Worm (Caenorhabditis elegans) whole organism, L4 larva: ENCODE results near the gene F35A5.2.

ENCODE experiments used
- D1046.2 ChIP-seq: fragments of 200-800 bp; sonication (Bioruptor generic); IDR thresholded peaks from 2 replicates; pipeline ENCODE4 v1.3.6; 2022; ENCODE audit warnings: missing genetic modification characterization, missing compliant biosample characterization
- F37D6.2 ChIP-seq: sonication (generic microtip); optimal IDR thresholded peaks from 2 replicates; lab custom pipeline; 2016; ENCODE audit warnings: mild to moderate bottlenecking, missing genetic modification characterization, missing compliant biosample characterization
- T20F7.1 ChIP-seq: fragments of 200-800 bp; sonication (Bioruptor generic); optimal IDR thresholded peaks from 2 replicates; lab custom pipeline; 2018; ENCODE audit warnings: mild to moderate bottlenecking, missing genetic modification characterization, missing compliant biosample characterization
- ZK337.2 ChIP-seq: fragments of 200-800 bp; sonication (Bioruptor generic); IDR thresholded peaks from 2 replicates; pipeline ENCODE4 v1.3.6; 2022; ENCODE audit warnings: missing genetic modification reagents, missing genetic modification characterization, missing compliant biosample characterization
- aha-1 ChIP-seq: fragments of 150-350 bp; peaks from one replicate; lab custom pipeline; 2014; ENCODE audit warnings: missing biosample characterization, missing genetic modification characterization
- ama-1 ChIP-seq: fragments of 150-350 bp; optimal IDR thresholded peaks from 2 replicates; lab custom pipeline; 2014; ENCODE audit warnings: inconsistent platforms, mixed read lengths
- arid-1 ChIP-seq: fragments of 200-800 bp; sonication (Bioruptor generic); conservative IDR thresholded peaks from 2 replicates; pipeline ENCODE4 v1.3.6; 2022; ENCODE audit warnings: missing genetic modification reagents, missing genetic modification characterization, missing compliant biosample characterization
- ceh-20 ChIP-seq: fragments of 200-800 bp; sonication (Bioruptor generic); IDR thresholded peaks from 2 replicates; pipeline ENCODE4 v1.3.6; 2022; ENCODE audit warnings: missing genetic modification reagents, missing genetic modification characterization, missing compliant biosample characterization
- ceh-28 ChIP-seq: fragments of 150-350 bp; optimal IDR thresholded peaks from 2 replicates; lab custom pipeline; 2014; ENCODE audit warnings: missing biosample characterization, missing genetic modification reagents, missing genetic modification characterization
- ceh-32 ChIP-seq: sonication (generic microtip); optimal IDR thresholded peaks from 2 replicates; lab custom pipeline; 2016; ENCODE audit warnings: mild to moderate bottlenecking, missing genetic modification characterization, missing compliant biosample characterization; ENCODE audit not compliant: poor library complexity
- ceh-62 ChIP-seq: sonication (generic microtip); optimal IDR thresholded peaks from 2 replicates; lab custom pipeline; 2017; ENCODE audit warnings: missing biosample characterization, missing genetic modification characterization
- ces-1 ChIP-seq: fragments of 150-350 bp; sonication (generic microtip); optimal IDR thresholded peaks from 4 replicates; lab custom pipeline; 2014; ENCODE audit warnings: missing biosample characterization, missing genetic modification reagents, missing genetic modification characterization
- ctbp-1 ChIP-seq: fragments of 200-800 bp; sonication (Bioruptor generic); IDR thresholded peaks from 2 replicates; pipeline ENCODE4 v1.3.6; 2022; ENCODE audit warnings: missing genetic modification reagents, missing genetic modification characterization, missing compliant biosample characterization
- daf-16 ChIP-seq, 3 experiments: sonication (generic microtip); optimal IDR thresholded peaks; 2 replicates each; lab custom pipeline; 2016 to 2017; ENCODE audit warnings: missing genetic modification characterization in 3 of 3, missing genetic modification reagents in 3 of 3, mild to moderate bottlenecking in 2 of 3, missing compliant biosample characterization in 2 of 3, missing biosample characterization in 1 of 3, moderate library complexity in 1 of 3
- dmd-6 ChIP-seq: fragments of 200-800 bp; sonication (Bioruptor generic); IDR thresholded peaks from 2 replicates; pipeline ENCODE4 v1.3.6; 2022; ENCODE audit warnings: missing genetic modification reagents, missing genetic modification characterization, missing compliant biosample characterization
- dve-1 ChIP-seq: sonication (generic microtip); optimal IDR thresholded peaks from 2 replicates; lab custom pipeline; 2017; ENCODE audit warnings: antibody characterized with exemption, mild to moderate bottlenecking, missing genetic modification characterization, missing compliant biosample characterization; ENCODE audit not compliant: insufficient read depth
- fkh-10 ChIP-seq: fragments of 150-350 bp; optimal IDR thresholded peaks from 2 replicates; lab custom pipeline; 2014; ENCODE audit warnings: missing biosample characterization, missing genetic modification reagents, missing genetic modification characterization
- hif-1 ChIP-seq, 2 experiments: sonication (generic microtip); optimal IDR thresholded peaks; 2 replicates each; lab custom pipeline; 2016 to 2017; ENCODE audit warnings: missing compliant biosample characterization in 2 of 2, missing genetic modification characterization in 2 of 2, missing genetic modification reagents in 2 of 2, missing genotype in 2 of 2, mild to moderate bottlenecking in 1 of 2
- hlh-11 ChIP-seq: fragments of 200-800 bp; sonication (Bioruptor generic); optimal IDR thresholded peaks from 2 replicates; lab custom pipeline; 2018; ENCODE audit warnings: mild to moderate bottlenecking, missing genetic modification characterization, missing compliant biosample characterization
- hlh-30 ChIP-seq: sonication (generic microtip); optimal IDR thresholded peaks from 2 replicates; lab custom pipeline; 2017; ENCODE audit warnings: antibody characterized with exemption, mild to moderate bottlenecking, missing genetic modification characterization, missing compliant biosample characterization; ENCODE audit not compliant: insufficient read depth
- hmg-1.1 ChIP-seq: fragments of 200-800 bp; sonication (Bioruptor generic); IDR thresholded peaks from 2 replicates; pipeline ENCODE4 v1.3.6; 2022; ENCODE audit warnings: missing genetic modification reagents, missing genetic modification characterization, missing compliant biosample characterization
- lin-1 ChIP-seq: fragments of 200-800 bp; sonication (Bioruptor generic); IDR thresholded peaks from 2 replicates; pipeline ENCODE4 v1.3.6; 2022; ENCODE audit warnings: missing genetic modification reagents, missing genetic modification characterization, missing compliant biosample characterization
- lin-13 ChIP-seq: fragments of 150-350 bp; optimal IDR thresholded peaks from 2 replicates; lab custom pipeline; 2014; ENCODE audit warnings: missing biosample characterization, missing genetic modification reagents, missing genetic modification characterization
- lsy-2 ChIP-seq, 2 experiments: fragments of 150-350 bp in 1 of 2; sonication (generic microtip) in 1 of 2; optimal IDR thresholded peaks; 2 replicates each; lab custom pipeline; 2014 to 2017; ENCODE audit warnings: missing biosample characterization in 2 of 2, missing genetic modification characterization in 2 of 2
- mep-1 ChIP-seq: fragments of 150-350 bp; sonication (generic microtip); optimal IDR thresholded peaks from 3 replicates; lab custom pipeline; 2014; ENCODE audit warnings: missing biosample characterization, missing genetic modification characterization
- mxl-3 ChIP-seq: fragments of 200-800 bp; sonication (Bioruptor generic); optimal IDR thresholded peaks from 2 replicates; lab custom pipeline; 2018; ENCODE audit warnings: mild to moderate bottlenecking, missing genetic modification characterization, missing compliant biosample characterization
- nhr-102 ChIP-seq: sonication (generic microtip); optimal IDR thresholded peaks from 2 replicates; lab custom pipeline; 2016; ENCODE audit warnings: mild to moderate bottlenecking, missing genetic modification characterization, moderate library complexity, missing compliant biosample characterization
- nhr-11 ChIP-seq: fragments of 150-350 bp; optimal IDR thresholded peaks from 2 replicates; lab custom pipeline; 2014; ENCODE audit warnings: missing biosample characterization, missing genetic modification characterization
- nhr-28 ChIP-seq: fragments of 150-350 bp; optimal IDR thresholded peaks from 2 replicates; lab custom pipeline; 2014; ENCODE audit warnings: missing biosample characterization, missing genetic modification characterization
- nhr-77 ChIP-seq: fragments of 150-350 bp; optimal IDR thresholded peaks from 2 replicates; lab custom pipeline; 2014; ENCODE audit warnings: missing biosample characterization, missing genetic modification characterization
- pha-4 ChIP-seq, 2 experiments: fragments of 150-350 bp in 1 of 2; fragments of 200-800 bp in 1 of 2; sonication (Bioruptor generic) in 1 of 2; IDR thresholded peaks in 1 of 2; optimal IDR thresholded peaks in 1 of 2; 2 replicates each; pipeline versions ENCODE4 v1.3.6 to Lab custom; 2014 to 2022; ENCODE audit warnings: missing genetic modification characterization in 2 of 2, missing genetic modification reagents in 2 of 2, missing biosample characterization in 1 of 2, missing compliant biosample characterization in 1 of 2
- php-3 ChIP-seq: fragments of 200-800 bp; sonication (Bioruptor generic); IDR thresholded peaks from 2 replicates; pipeline ENCODE4 v1.3.6; 2022; ENCODE audit warnings: missing genetic modification reagents, missing genetic modification characterization, missing compliant biosample characterization
- pqm-1 ChIP-seq: sonication (generic microtip); optimal IDR thresholded peaks from 2 replicates; lab custom pipeline; 2017; ENCODE audit warnings: missing biosample characterization, missing genetic modification characterization
- rbr-2 ChIP-seq: sonication (generic microtip); optimal IDR thresholded peaks from 2 replicates; lab custom pipeline; 2016; ENCODE audit warnings: missing genotype, missing genetic modification characterization, missing compliant biosample characterization
- tra-1 ChIP-seq: fragments of 200-800 bp; sonication (Bioruptor generic); IDR thresholded peaks from 2 replicates; pipeline ENCODE4 v1.3.6; 2022; ENCODE audit warnings: missing genetic modification reagents, missing genetic modification characterization, missing compliant biosample characterization
- unc-130 ChIP-seq: sonication (generic microtip); optimal IDR thresholded peaks from 2 replicates; lab custom pipeline; 2016; ENCODE audit warnings: missing genetic modification reagents, missing genetic modification characterization, missing compliant biosample characterization
- unc-62 ChIP-seq, 3 experiments: fragments of 150-350 bp in 1 of 3; sonication (generic microtip); optimal IDR thresholded peaks in 2 of 3; peaks in 1 of 3; 1 replicate in 1 of 3; 2 replicates in 2 of 3; lab custom pipeline; 2014 to 2017; ENCODE audit warnings: missing biosample characterization in 3 of 3, missing genetic modification characterization in 3 of 3, missing genetic modification reagents in 3 of 3, missing genotype in 1 of 3
- ztf-7 ChIP-seq: fragments of 150-350 bp; optimal IDR thresholded peaks from 2 replicates; lab custom pipeline; 2014; ENCODE audit warnings: missing biosample characterization, missing genetic modification characterization

Gene F35A5.2

DNA sequence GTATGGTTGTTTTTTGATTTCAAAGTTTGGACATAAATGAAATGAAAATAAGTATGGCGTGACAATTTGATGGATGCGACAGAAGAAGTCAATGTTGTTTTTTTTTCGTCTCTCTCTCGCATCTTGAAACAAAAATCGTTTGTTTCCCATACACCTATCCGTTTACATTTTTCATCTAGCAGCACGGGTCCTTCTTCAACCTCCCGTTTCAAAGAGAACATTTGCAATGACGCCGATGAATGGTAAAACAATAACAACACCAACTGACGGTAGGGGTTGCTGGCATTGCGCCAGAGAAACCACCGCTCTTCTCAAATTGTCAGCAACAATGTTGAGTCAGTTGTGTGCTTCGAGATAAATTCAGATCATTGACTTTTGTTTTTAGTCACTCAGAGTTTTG lies 34.2 kb downstream of the F35A5.2 start:
- TF ChIP-seq T20F7.1 (peak; percentile 8), ces-1 (no peak), unc-62 (GFP tag; optimal IDR thresholded peaks at IDR 0.05 in 1 of 2; lab: Kevin White, UChicago) (peak in 1 of 2 experiments; percentile 100), unc-62 (tag; optimal IDR thresholded peaks at IDR 0.05; lab: Kevin White, UChicago) (no peak), aha-1 (tag; lab: Kevin White, UChicago) (peak; percentile 45), F37D6.2 (tag; lab: Kevin White, UChicago) (no peak), pha-4 (GFP tag; IDR thresholded peaks at IDR 0.05; lab: Robert Waterston, UW) (no peak), pha-4 (tag; optimal IDR thresholded peaks at IDR 0.05; lab: Kevin White, UChicago) (no peak), D1046.2 (GFP tag; lab: Robert Waterston, UW) (no peak), rbr-2 (tag; lab: Kevin White, UChicago) (no peak), hlh-11 (tag; lab: Kevin White, UChicago) (peak; percentile 73), nhr-11 (tag; lab: Kevin White, UChicago) (peak; percentile 91), ctbp-1 (0 out of 2 replicates have a peak, but pooled peaks have one; percentile 15), lin-1 (GFP tag; lab: Robert Waterston, UW) (peak; percentile 34; the same call in 1 of the 2 replicates), ceh-20 (GFP tag; lab: Robert Waterston, UW) (0 out of 2 replicates have a peak, but pooled peaks have one; percentile 25), ama-1 (lab: Kevin White, UChicago) (no peak), ceh-62 (no peak), lsy-2 (tag; optimal IDR thresholded peaks at IDR 0.05; lab: Kevin White, UChicago) (peak in 1 of 2 experiments; percentile 36), tra-1 (no peak), mxl-3 (peak; percentile 14), ZK337.2 (GFP tag; lab: Robert Waterston, UW) (no peak), arid-1 (GFP tag; lab: Robert Waterston, UW) (no peak), nhr-28 (peak; percentile 29), unc-130 (no peak), hmg-1.1 (GFP tag; lab: Robert Waterston, UW) (peak; percentile 21; the same call in 1 of the 2 replicates), nhr-102 (tag; lab: Kevin White, UChicago) (no peak), hlh-30 (tag; lab: Kevin White, UChicago) (peak; percentile 18), daf-16 (GFP tag; optimal IDR thresholded peaks at IDR 0.05; lab: Kevin White, UChicago) (peak in 1 of 2 experiments; percentile 99), daf-16 (tag; optimal IDR thresholded peaks at IDR 0.05; lab: Kevin White, UChicago) (no peak)

DNA sequence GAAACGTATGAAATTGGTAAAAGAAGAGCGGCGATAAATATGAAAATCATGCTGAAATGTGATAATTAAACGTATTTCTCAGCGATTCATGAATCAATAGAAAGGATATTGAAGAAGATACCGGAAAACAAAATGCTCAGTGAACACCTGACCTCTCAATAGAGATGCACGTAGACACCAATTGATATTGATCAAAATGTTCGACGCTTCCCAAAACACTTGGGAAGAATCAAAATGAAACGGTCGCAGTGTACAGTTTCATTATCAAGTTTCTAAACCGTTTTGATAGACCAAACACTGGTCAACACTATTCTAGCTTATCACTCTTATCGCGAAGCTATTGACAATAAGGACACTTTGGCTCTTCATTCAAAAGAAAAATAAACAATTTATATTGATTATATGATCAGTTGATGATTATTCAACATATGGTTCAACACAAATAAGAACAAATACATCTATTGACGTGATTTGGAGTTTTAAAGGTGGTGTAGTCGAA lies 37.5 kb downstream of the F35A5.2 start, which contains the start of gene ttr-48:
Gene ttr-48 (minus strand): TSS at position 51 of the 499 bp plus-strand sequence.
- TF ChIP-seq ztf-7 (peak; percentile 47), F37D6.2 (tag; lab: Kevin White, UChicago) (no peak), dve-1 (tag; lab: Kevin White, UChicago) (peak; percentile 90), mep-1 (peak; percentile 22), ceh-32 (tag; lab: Kevin White, UChicago) (no peak), lsy-2 (tag; optimal IDR thresholded peaks at IDR 0.05; lab: Kevin White, UChicago) (peak in 1 of 2 experiments; percentile 35), nhr-77 (tag; lab: Kevin White, UChicago) (peak; percentile 68), unc-62 (GFP tag; optimal IDR thresholded peaks at IDR 0.05 in 1 of 2; lab: Kevin White, UChicago) (no peak), unc-62 (tag; optimal IDR thresholded peaks at IDR 0.05; lab: Kevin White, UChicago) (no peak), lin-13 (GFP tag; lab: Kevin White, UChicago) (no peak), fkh-10 (GFP tag; lab: Kevin White, UChicago) (no peak), dmd-6 (GFP tag; lab: Robert Waterston, UW) (peak; percentile 38), php-3 (GFP tag; lab: Robert Waterston, UW) (0 out of 2 replicates have a peak, but pooled peaks have one; percentile 48), hlh-30 (tag; lab: Kevin White, UChicago) (peak; percentile 35), hmg-1.1 (GFP tag; lab: Robert Waterston, UW) (no peak), hif-1 (tag; optimal IDR thresholded peaks at IDR 0.05; lab: Kevin White, UChicago) (peak in 1 of 2 experiments; percentile 55), nhr-28 (peak; percentile 72), lin-1 (GFP tag; lab: Robert Waterston, UW) (no peak), ceh-28 (tag; lab: Kevin White, UChicago) (no peak), ZK337.2 (GFP tag; lab: Robert Waterston, UW) (no peak), pqm-1 (tag; lab: Kevin White, UChicago) (peak; percentile 87), daf-16 (GFP tag; optimal IDR thresholded peaks at IDR 0.05; lab: Kevin White, UChicago) (no peak), daf-16 (tag; optimal IDR thresholded peaks at IDR 0.05; lab: Kevin White, UChicago) (peak; percentile 100), hlh-11 (tag; lab: Kevin White, UChicago) (peak; percentile 85)
